Worm (Caenorhabditis elegans) whole organism, L1 larva: ENCODE data around the gene C16C8.14.

ENCODE experiments used
- C04F5.9 ChIP-seq: sonication (generic microtip); optimal IDR thresholded peaks from 2 replicates; lab custom pipeline; 2016; ENCODE audit warnings: missing genetic modification characterization, missing compliant biosample characterization
- F16B12.6 ChIP-seq: fragments of 150-350 bp; optimal IDR thresholded peaks from 2 replicates; lab custom pipeline; 2014; ENCODE audit warnings: missing biosample characterization, missing genetic modification characterization
- Y116A8C.19 ChIP-seq: sonication (generic microtip); optimal IDR thresholded peaks from 2 replicates; lab custom pipeline; 2016; ENCODE audit warnings: missing compliant biosample characterization, missing genetic modification characterization, borderline replicate concordance
- alr-1 ChIP-seq: fragments of 200-800 bp; sonication (Bioruptor generic); optimal IDR thresholded peaks from 2 replicates; lab custom pipeline; 2018; ENCODE audit warnings: borderline replicate concordance, mild to moderate bottlenecking, missing genetic modification characterization, missing compliant biosample characterization
- ama-1 ChIP-seq: fragments of 150-350 bp; optimal IDR thresholded peaks from 2 replicates; lab custom pipeline; 2014
- blmp-1 ChIP-seq: fragments of 150-350 bp; optimal IDR thresholded peaks from 2 replicates; lab custom pipeline; 2014; ENCODE audit warnings: missing biosample characterization, missing genetic modification characterization
- ceh-63 ChIP-seq: fragments of 200-800 bp; sonication (Bioruptor generic); optimal IDR thresholded peaks from 2 replicates; lab custom pipeline; 2018; ENCODE audit warnings: mild to moderate bottlenecking, missing genetic modification characterization, missing compliant biosample characterization
- ceh-88 ChIP-seq: fragments of 200-800 bp; sonication (Bioruptor generic); IDR thresholded peaks from 2 replicates; pipeline ENCODE4 v1.3.6; 2022; ENCODE audit warnings: missing genetic modification characterization, missing compliant biosample characterization
- ceh-90 ChIP-seq: sonication (generic microtip); optimal IDR thresholded peaks from 2 replicates; lab custom pipeline; 2016; ENCODE audit warnings: missing genetic modification characterization, missing compliant biosample characterization
- ces-1 ChIP-seq: fragments of 150-350 bp; optimal IDR thresholded peaks from 2 replicates; lab custom pipeline; 2014; ENCODE audit warnings: missing biosample characterization, missing genetic modification reagents, missing genetic modification characterization
- efl-1 ChIP-seq, 4 experiments: fragments of 150-350 bp; optimal IDR thresholded peaks in 3 of 4; peaks in 1 of 4; 1 replicate in 1 of 4; 2 replicates in 3 of 4; lab custom pipeline; 2014; ENCODE audit warnings: missing biosample characterization in 2 of 4, missing genetic modification characterization in 2 of 4, missing genetic modification reagents in 2 of 4
- efl-3 ChIP-seq: fragments of 200-800 bp; sonication (Bioruptor generic); optimal IDR thresholded peaks from 2 replicates; lab custom pipeline; 2018; ENCODE audit warnings: mild to moderate bottlenecking, missing genetic modification characterization, missing compliant biosample characterization
- egl-13 ChIP-seq: sonication (generic microtip); optimal IDR thresholded peaks from 2 replicates; lab custom pipeline; 2016; ENCODE audit warnings: missing genotype, missing genetic modification reagents, missing genetic modification characterization, missing compliant biosample characterization
- egl-27 ChIP-seq, 2 experiments: fragments of 150-350 bp in 1 of 2; sonication (generic microtip); optimal IDR thresholded peaks; 3 replicates each; lab custom pipeline; 2017 to 2018; ENCODE audit warnings: missing biosample characterization in 2 of 2, missing genetic modification characterization in 2 of 2, missing genetic modification reagents in 2 of 2
- fkh-10 ChIP-seq: sonication (generic microtip); optimal IDR thresholded peaks from 2 replicates; lab custom pipeline; 2017; ENCODE audit warnings: missing biosample characterization, missing genetic modification reagents, missing genetic modification characterization
- fkh-8 ChIP-seq: sonication (generic microtip); optimal IDR thresholded peaks from 2 replicates; lab custom pipeline; 2016; ENCODE audit warnings: mild to moderate bottlenecking, missing genetic modification characterization, missing compliant biosample characterization
- hlh-4 ChIP-seq: sonication (generic microtip); optimal IDR thresholded peaks from 2 replicates; lab custom pipeline; 2016; ENCODE audit warnings: mild to moderate bottlenecking, missing genetic modification characterization, missing compliant biosample characterization
- irx-1 ChIP-seq: sonication (generic microtip); optimal IDR thresholded peaks from 2 replicates; lab custom pipeline; 2016; ENCODE audit warnings: missing genetic modification characterization, missing compliant biosample characterization
- jun-1 ChIP-seq: fragments of 150-350 bp; optimal IDR thresholded peaks from 2 replicates; lab custom pipeline; 2014; ENCODE audit warnings: missing biosample characterization, missing genetic modification reagents, missing genetic modification characterization
- lin-39 ChIP-seq: fragments of 150-350 bp; optimal IDR thresholded peaks from 2 replicates; lab custom pipeline; 2014; ENCODE audit warnings: missing biosample characterization, missing genetic modification reagents, missing genetic modification characterization
- mab-9 ChIP-seq: fragments of 200-800 bp; sonication (Bioruptor generic); IDR thresholded peaks from 2 replicates; pipeline ENCODE4 v1.3.6; 2022; ENCODE audit warnings: missing genetic modification reagents, missing genetic modification characterization, missing compliant biosample characterization
- mef-2 ChIP-seq: fragments of 150-350 bp; optimal IDR thresholded peaks from 2 replicates; lab custom pipeline; 2014; ENCODE audit warnings: missing biosample characterization, missing genetic modification characterization
- mep-1 ChIP-seq: fragments of 150-350 bp; optimal IDR thresholded peaks from 2 replicates; lab custom pipeline; 2014; ENCODE audit warnings: missing biosample characterization, missing genetic modification characterization
- nhr-20 ChIP-seq: sonication (generic microtip); optimal IDR thresholded peaks from 2 replicates; lab custom pipeline; 2016; ENCODE audit warnings: mild to moderate bottlenecking, missing genetic modification characterization, missing compliant biosample characterization
- nhr-237 ChIP-seq: fragments of 150-350 bp; optimal IDR thresholded peaks from 2 replicates; lab custom pipeline; 2014; ENCODE audit warnings: missing biosample characterization, missing genetic modification characterization
- nhr-28 ChIP-seq: fragments of 150-350 bp; optimal IDR thresholded peaks from 2 replicates; lab custom pipeline; 2014; ENCODE audit warnings: missing biosample characterization, missing genetic modification characterization
- nhr-47 ChIP-seq: sonication (generic microtip); optimal IDR thresholded peaks from 2 replicates; lab custom pipeline; 2016; ENCODE audit warnings: mild to moderate bottlenecking, missing genetic modification characterization, moderate library complexity, missing compliant biosample characterization
- nhr-71 ChIP-seq: sonication (generic microtip); optimal IDR thresholded peaks from 2 replicates; lab custom pipeline; 2016; ENCODE audit warnings: mild to moderate bottlenecking, missing genetic modification characterization, moderate library complexity, missing compliant biosample characterization
- nhr-76 ChIP-seq: sonication (generic microtip); optimal IDR thresholded peaks from 2 replicates; lab custom pipeline; 2017; ENCODE audit warnings: missing biosample characterization, missing genetic modification characterization
- nhr-90 ChIP-seq: sonication (generic microtip); optimal IDR thresholded peaks from 2 replicates; lab custom pipeline; 2016; ENCODE audit warnings: mild to moderate bottlenecking, missing genetic modification characterization, missing compliant biosample characterization; ENCODE audit not compliant: poor library complexity
- pag-3 ChIP-seq: sonication (generic microtip); optimal IDR thresholded peaks from 2 replicates; lab custom pipeline; 2017; ENCODE audit warnings: missing genetic modification characterization, mild to moderate bottlenecking, missing compliant biosample characterization, antibody characterized with exemption, borderline replicate concordance; ENCODE audit not compliant: insufficient read depth
- pax-3 ChIP-seq: fragments of 200-800 bp; sonication (Bioruptor generic); optimal IDR thresholded peaks from 2 replicates; lab custom pipeline; 2018; ENCODE audit warnings: mild to moderate bottlenecking, missing genetic modification characterization, moderate library complexity, missing compliant biosample characterization
- pqm-1 ChIP-seq: sonication (generic microtip); optimal IDR thresholded peaks from 3 replicates; lab custom pipeline; 2017; ENCODE audit warnings: missing biosample characterization, missing genetic modification characterization
- rnt-1 ChIP-seq: sonication (generic microtip); optimal IDR thresholded peaks from 2 replicates; lab custom pipeline; 2016; ENCODE audit warnings: mild to moderate bottlenecking, missing genetic modification characterization, moderate library complexity, missing compliant biosample characterization
- snu-23 ChIP-seq: sonication (generic microtip); optimal IDR thresholded peaks from 2 replicates; lab custom pipeline; 2016; ENCODE audit warnings: missing genetic modification characterization, missing compliant biosample characterization
- sox-4 ChIP-seq: sonication (generic microtip); optimal IDR thresholded peaks from 2 replicates; lab custom pipeline; 2016; ENCODE audit warnings: missing genetic modification characterization, missing compliant biosample characterization
- sptf-1 ChIP-seq: fragments of 150-350 bp; optimal IDR thresholded peaks from 2 replicates; lab custom pipeline; 2014; ENCODE audit warnings: missing biosample characterization, missing genetic modification characterization
- sup-37 ChIP-seq: fragments of 200-800 bp; sonication (Bioruptor generic); optimal IDR thresholded peaks from 2 replicates; lab custom pipeline; 2018; ENCODE audit warnings: mild to moderate bottlenecking, missing genetic modification characterization, missing compliant biosample characterization
- unc-98 ChIP-seq: fragments of 200-800 bp; sonication (Bioruptor generic); IDR thresholded peaks from 2 replicates; pipeline ENCODE4 v1.3.6; 2022; ENCODE audit warnings: missing genetic modification characterization, missing compliant biosample characterization
- vab-15 ChIP-seq: sonication (generic microtip); optimal IDR thresholded peaks from 2 replicates; lab custom pipeline; 2017; ENCODE audit warnings: missing genotype, mild to moderate bottlenecking, missing genetic modification characterization, missing compliant biosample characterization
- ztf-11 ChIP-seq, 2 experiments: sonication (generic microtip); optimal IDR thresholded peaks; 2 replicates each; lab custom pipeline; 2016 to 2017; ENCODE audit warnings: missing genetic modification characterization in 2 of 2, missing biosample characterization in 1 of 2, missing compliant biosample characterization in 1 of 2

The C16C8.14 gene

DNA sequence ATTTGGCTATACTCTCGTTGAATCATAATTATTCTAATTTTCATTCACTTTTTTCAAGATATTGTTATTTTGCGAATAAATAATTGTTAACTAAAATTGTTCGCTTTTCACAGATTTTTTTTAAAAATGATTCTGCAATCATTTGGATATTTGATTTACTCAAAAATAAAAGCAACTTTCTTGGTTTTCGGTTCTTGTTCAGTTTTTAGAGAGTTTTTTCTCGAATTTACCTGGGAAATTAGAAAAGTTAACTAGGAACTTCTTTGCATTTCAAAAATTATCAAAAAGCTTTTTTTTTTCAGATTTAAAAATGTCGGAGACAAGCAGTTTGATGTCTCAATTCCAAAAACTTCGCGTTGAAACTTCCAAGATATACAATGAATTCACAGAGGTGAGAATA lies 3.0 kb upstream of the C16C8.14 start, which contains the start of the genes C16C8.20 and gldi-6:
Gene C16C8.20, plus strand, starts transcription at position 301 of the 400 bp plus-strand sequence.
Gene gldi-6, plus strand, starts transcription at position 301 of the 400 bp plus-strand sequence.
- TF ChIP-seq hlh-4 (no peak), ces-1 (no peak), sptf-1 (no peak), nhr-237 (tag; lab: Kevin White, UChicago) (no peak), rnt-1 (tag; lab: Kevin White, UChicago) (no peak), nhr-90 (tag; lab: Kevin White, UChicago) (no peak), mep-1 (tag; lab: Kevin White, UChicago) (no peak), ceh-90 (tag; lab: Kevin White, UChicago) (no peak)
- TF ChIP-seq, all 84 proteins: peak for 0

DNA sequence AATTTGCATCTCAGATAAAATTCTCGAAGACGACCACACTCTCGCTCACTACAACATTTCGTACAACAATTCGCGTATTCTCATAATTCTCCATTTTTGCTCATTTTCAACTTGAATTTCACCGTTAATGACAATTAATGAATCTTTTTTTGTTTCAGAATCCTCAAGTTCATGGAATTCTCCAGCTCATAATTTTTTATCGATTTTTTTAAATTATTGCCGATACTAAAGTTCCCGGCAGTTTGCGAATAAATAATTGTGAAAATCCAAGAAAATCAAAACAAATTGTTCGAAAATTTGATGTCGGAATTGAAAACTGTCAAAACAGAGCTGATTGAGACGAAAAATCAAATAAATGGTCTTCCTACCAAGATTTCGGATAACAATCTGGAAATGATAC lies 1.7 kb upstream of the C16C8.14 start, which contains the start of gene C16C8.21:
Gene C16C8.21, plus strand, starts transcription at position 301 of the 400 bp plus-strand sequence.
- no peak for TF ChIP-seq efl-1 (optimal IDR thresholded peaks at IDR 0.05; lab: Kevin White, UChicago)
- TF ChIP-seq efl-1 (GFP tag; optimal IDR thresholded peaks at IDR 0.05 in 1 of 2; lab: Kevin White, UChicago), result no peak
- TF ChIP-seq, all 84 proteins: peak for 0

DNA sequence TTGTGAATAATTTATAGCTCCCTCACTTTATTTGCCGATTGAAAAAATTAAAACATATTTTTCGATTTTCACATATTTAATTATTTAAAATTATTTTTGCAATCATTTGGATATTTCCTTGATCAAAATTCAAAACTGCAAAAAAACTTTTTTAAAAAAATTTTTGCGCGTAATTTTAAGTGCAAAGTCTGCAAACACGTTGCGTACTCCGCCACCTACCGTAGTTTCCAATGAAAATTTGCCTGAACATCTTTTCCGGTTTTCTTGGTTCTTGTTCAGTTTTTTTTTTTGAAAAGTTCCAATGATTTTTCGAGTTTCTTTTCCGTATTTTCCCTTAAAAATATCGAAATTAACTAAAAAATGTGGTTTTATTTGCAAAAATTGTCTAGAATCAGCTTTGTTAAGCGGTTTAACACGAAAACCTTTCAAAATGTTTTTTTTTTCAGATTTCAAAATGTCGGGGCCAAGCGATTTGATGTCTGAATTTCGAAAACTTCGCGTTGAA lies 786 bp upstream of the C16C8.14 start, which contains the start of gene C16C8.25:
Gene C16C8.25, plus strand, starts transcription at position 455 of the 505 bp plus-strand sequence.
- TF ChIP-seq nhr-237 (tag; lab: Kevin White, UChicago), result no peak

DNA sequence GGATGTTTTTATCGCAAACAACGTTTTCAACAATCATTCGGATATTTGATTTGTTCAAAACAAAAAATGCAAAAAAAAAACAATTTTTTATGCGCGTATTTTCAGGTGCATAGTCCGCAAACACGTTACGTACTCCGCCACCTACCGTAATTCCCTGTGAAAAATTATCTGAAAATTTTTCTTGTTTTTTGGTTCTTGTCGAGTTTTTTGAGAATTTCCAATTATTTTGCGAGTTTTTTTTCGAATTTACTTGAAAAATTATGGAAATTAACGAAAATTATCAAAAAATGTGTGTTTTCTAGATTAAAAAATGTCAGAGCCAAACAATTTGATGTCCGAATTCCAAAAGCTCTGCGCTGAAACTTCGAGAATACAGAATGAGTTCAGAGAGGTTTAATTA lies 2.8 kb downstream of the C16C8.14 start, which contains the start of gene C16C8.12:
Gene C16C8.12, plus strand, starts transcription at position 301 of the 400 bp plus-strand sequence.
- TF ChIP-seq ceh-88 (GFP tag; lab: Robert Waterston, UW) (no peak), irx-1 (tag; lab: Kevin White, UChicago) (no peak), fkh-8 (tag; lab: Kevin White, UChicago) (no peak), nhr-28 (tag; lab: Kevin White, UChicago) (no peak), fkh-10 (no peak), pax-3 (tag; lab: Kevin White, UChicago) (no peak), egl-13 (tag; lab: Kevin White, UChicago) (no peak), C04F5.9 (no peak), mef-2 (no peak), ztf-11 (tag; optimal IDR thresholded peaks at IDR 0.05; lab: Kevin White, UChicago) (no peak)

DNA sequence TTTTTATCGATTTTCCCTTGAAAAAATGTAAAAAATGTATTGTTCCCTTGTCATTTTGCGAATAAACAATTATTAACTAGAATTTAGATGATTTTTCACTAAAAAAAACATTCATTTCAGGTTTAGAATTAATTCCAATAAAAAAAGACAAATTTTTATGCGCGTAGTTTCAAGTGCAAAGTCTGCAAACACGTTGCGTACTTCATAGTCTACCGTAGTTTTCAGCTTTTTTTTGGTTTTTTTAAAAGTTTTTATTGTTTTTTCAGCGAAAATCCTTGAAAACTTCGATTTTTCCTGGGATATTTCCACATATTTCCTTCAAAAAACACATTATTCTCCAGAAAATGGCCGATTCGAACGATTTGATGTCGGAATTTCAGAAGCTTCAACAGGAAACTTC lies 3.9 kb downstream of the C16C8.14 start, which contains the start of gene C16C8.11:
Gene C16C8.11, plus strand, starts transcription at position 188 of the 400 bp plus-strand sequence.
- TF ChIP-seq pqm-1 (no peak), ama-1 (lab: Kevin White, UChicago) (no peak), F16B12.6 (tag; lab: Kevin White, UChicago) (no peak), vab-15 (tag; lab: Kevin White, UChicago) (no peak), C04F5.9 (no peak), Y116A8C.19 (tag; lab: Kevin White, UChicago) (no peak), nhr-20 (tag; lab: Kevin White, UChicago) (no peak), pax-3 (tag; lab: Kevin White, UChicago) (no peak), lin-39 (tag; lab: Kevin White, UChicago) (no peak), unc-98 (no peak), sox-4 (tag; lab: Kevin White, UChicago) (no peak), sptf-1 (no peak), egl-27 (tag; optimal IDR thresholded peaks at IDR 0.05; lab: Kevin White, UChicago) (no peak), egl-13 (tag; lab: Kevin White, UChicago) (no peak), blmp-1 (no peak), nhr-47 (no peak)

DNA sequence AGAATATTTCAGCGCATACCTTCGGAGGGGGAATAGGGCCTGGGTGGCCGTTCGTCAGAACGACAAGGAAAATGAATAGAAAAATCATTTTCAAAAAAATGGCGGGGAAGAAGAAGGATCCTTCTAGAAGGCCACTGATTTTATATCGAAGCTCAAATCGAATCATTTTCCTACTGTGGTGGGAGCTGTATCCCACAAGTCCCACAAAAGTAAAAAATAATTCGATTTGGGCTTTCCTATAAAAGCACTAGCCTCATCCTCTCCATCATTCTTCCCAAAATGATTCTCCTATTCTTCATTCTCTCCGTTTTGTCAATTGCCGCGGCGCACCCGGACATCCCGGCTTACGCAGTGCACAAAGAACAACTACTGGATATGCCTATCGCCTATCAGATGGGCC lies 8.6 kb downstream of the C16C8.14 start, which contains the start of the genes C16C8.26 and C16C8.19:
Gene C16C8.26, minus strand, starts transcription at position 101 of the 400 bp plus-strand sequence.
Gene C16C8.19, plus strand, starts transcription at position 279 of the 400 bp plus-strand sequence.
- no peak for TF ChIP-seq efl-3 (GFP tag; lab: Kevin White, UChicago)
- TF ChIP-seq egl-13 (tag; lab: Kevin White, UChicago), result no peak
- no peak for TF ChIP-seq lin-39 (tag; lab: Kevin White, UChicago)
- no peak for TF ChIP-seq nhr-76 (tag; lab: Kevin White, UChicago)
- no peak for TF ChIP-seq alr-1 (tag; lab: Kevin White, UChicago)
- TF ChIP-seq sup-37 (GFP tag; lab: Kevin White, UChicago), result no peak
- no peak for TF ChIP-seq unc-98
- TF ChIP-seq pag-3 (tag; lab: Kevin White, UChicago), result no peak
- TF ChIP-seq efl-1 (optimal IDR thresholded peaks at IDR 0.05; lab: Kevin White, UChicago), result no peak
- TF ChIP-seq efl-1 (GFP tag; optimal IDR thresholded peaks at IDR 0.05 in 1 of 2; lab: Kevin White, UChicago), result no peak
- no peak for TF ChIP-seq jun-1
- no peak for TF ChIP-seq ceh-63 (GFP tag; lab: Kevin White, UChicago)
- no peak for TF ChIP-seq ztf-11 (tag; optimal IDR thresholded peaks at IDR 0.05; lab: Kevin White, UChicago)
- no peak for TF ChIP-seq mab-9 (GFP tag; lab: Robert Waterston, UW)
- TF ChIP-seq nhr-71 (tag; lab: Kevin White, UChicago), result no peak
- TF ChIP-seq snu-23 (GFP tag; lab: Kevin White, UChicago), result no peak
- no peak for TF ChIP-seq blmp-1
- no peak for TF ChIP-seq nhr-90 (tag; lab: Kevin White, UChicago)
- TF ChIP-seq ceh-88 (GFP tag; lab: Robert Waterston, UW), result no peak
